Fruit fly (Drosophila melanogaster) whole organism, pupa: ENCODE results near the gene Takl1.

Source experiments
- CG10348 ChIP-seq: fragments of 200-800 bp; sonication (Bioruptor generic); IDR thresholded peaks from 2 replicates; pipeline ENCODE4 v1.3.6; 2022; ENCODE audit warnings: missing biosample characterization, missing genetic modification characterization
- CG12605 ChIP-seq: fragments of 200-800 bp; sonication (Bioruptor generic); IDR thresholded peaks from 2 replicates; pipeline ENCODE4 v1.3.6; 2022; ENCODE audit warnings: missing biosample characterization, missing genetic modification characterization
- CG13204 ChIP-seq: fragments of 200-800 bp; sonication (Bioruptor generic); optimal IDR thresholded peaks from 2 replicates; lab custom pipeline; 2018; ENCODE audit warnings: missing biosample characterization, mild to moderate bottlenecking, missing genetic modification characterization, moderate library complexity
- CG14655 ChIP-seq: fragments of 200-800 bp; sonication (Bioruptor generic); optimal IDR thresholded peaks from 3 replicates; lab custom pipeline; 2017; ENCODE audit warnings: mild to moderate bottlenecking, missing biosample characterization, missing genetic modification reagents, missing genetic modification characterization
- CG15710 ChIP-seq: fragments of 200-800 bp; sonication (Bioruptor generic); optimal IDR thresholded peaks from 2 replicates; lab custom pipeline; 2018; ENCODE audit warnings: missing biosample characterization, mild to moderate bottlenecking, missing genetic modification characterization, moderate library complexity
- CG17806 ChIP-seq: fragments of 200-800 bp; sonication (Bioruptor generic); optimal IDR thresholded peaks from 2 replicates; lab custom pipeline; 2018; ENCODE audit warnings: missing biosample characterization, mild to moderate bottlenecking, missing genetic modification characterization, moderate library complexity
- CG32121 ChIP-seq: fragments of 200-800 bp; sonication (Bioruptor generic); IDR thresholded peaks from 2 replicates; pipeline ENCODE4 v1.3.6; 2022; ENCODE audit warnings: missing biosample characterization, missing genetic modification characterization
- CG34367 ChIP-seq: fragments of 200-800 bp; sonication (Bioruptor generic); optimal IDR thresholded peaks from 2 replicates; lab custom pipeline; 2018; ENCODE audit warnings: missing biosample characterization, mild to moderate bottlenecking, missing genetic modification characterization
- CG4496 ChIP-seq: fragments of 200-800 bp; sonication (Bioruptor generic); IDR thresholded peaks from 3 replicates; pipeline ENCODE4 v1.3.6; 2022; ENCODE audit warnings: missing biosample characterization, missing genetic modification characterization
- CG8159 ChIP-seq: fragments of 200-800 bp; sonication (Bioruptor generic); optimal IDR thresholded peaks from 3 replicates; lab custom pipeline; 2018; ENCODE audit warnings: missing biosample characterization, mild to moderate bottlenecking, missing genetic modification characterization, moderate library complexity
- CG8301 ChIP-seq: fragments of 200-800 bp; sonication (Bioruptor generic); optimal IDR thresholded peaks from 2 replicates; lab custom pipeline; 2018; ENCODE audit warnings: missing biosample characterization, mild to moderate bottlenecking, missing genetic modification characterization
- CG9948 ChIP-seq: fragments of 200-800 bp; sonication (Bioruptor generic); optimal IDR thresholded peaks from 2 replicates; lab custom pipeline; 2018; ENCODE audit warnings: missing biosample characterization, mild to moderate bottlenecking, missing genetic modification characterization, moderate library complexity
- D1 ChIP-seq: fragments of 200-800 bp; sonication (Bioruptor generic); optimal IDR thresholded peaks from 2 replicates; lab custom pipeline; 2018; ENCODE audit warnings: missing biosample characterization, mild to moderate bottlenecking, missing genetic modification characterization, moderate library complexity
- EcR ChIP-seq: fragments of 200-800 bp; sonication (Bioruptor generic); optimal IDR thresholded peaks from 3 replicates; lab custom pipeline; 2019; ENCODE audit warnings: missing biosample characterization, missing genetic modification characterization, mild to moderate bottlenecking, moderate library complexity, missing genetic modification reagents
- Ets98B ChIP-seq: fragments of 200-800 bp; sonication (Bioruptor generic); IDR thresholded peaks from 2 replicates; pipeline ENCODE4 v1.3.6; 2022; ENCODE audit warnings: missing biosample characterization, missing genetic modification characterization
- Pif1A ChIP-seq: fragments of 200-800 bp; sonication (Bioruptor generic); optimal IDR thresholded peaks from 3 replicates; lab custom pipeline; 2016; ENCODE audit warnings: missing biosample characterization, missing genetic modification characterization
- Pif1B ChIP-seq: fragments of 200-800 bp; sonication (Bioruptor generic); optimal IDR thresholded peaks from 3 replicates; lab custom pipeline; 2016; ENCODE audit warnings: missing biosample characterization, missing genetic modification characterization
- Snoo ChIP-seq: fragments of 200-800 bp; sonication (Bioruptor generic); optimal IDR thresholded peaks from 3 replicates; lab custom pipeline; 2017; ENCODE audit warnings: missing biosample characterization, mild to moderate bottlenecking, missing genetic modification characterization, inconsistent platforms
- fd96Ca ChIP-seq: fragments of 200-800 bp; sonication (Bioruptor generic); IDR thresholded peaks from 3 replicates; pipeline ENCODE4 v1.3.6; 2022; ENCODE audit warnings: missing biosample characterization, missing genetic modification characterization
- gl ChIP-seq: fragments of 200-800 bp; sonication (Bioruptor generic); optimal IDR thresholded peaks from 2 replicates; lab custom pipeline; 2018; ENCODE audit warnings: missing biosample characterization, mild to moderate bottlenecking, missing genetic modification characterization
- rn ChIP-seq: fragments of 200-800 bp; sonication (Bioruptor generic); IDR thresholded peaks from 2 replicates; pipeline ENCODE4 v1.3.6; 2022; ENCODE audit warnings: missing biosample characterization, missing genetic modification characterization

Gene Takl1

DNA sequence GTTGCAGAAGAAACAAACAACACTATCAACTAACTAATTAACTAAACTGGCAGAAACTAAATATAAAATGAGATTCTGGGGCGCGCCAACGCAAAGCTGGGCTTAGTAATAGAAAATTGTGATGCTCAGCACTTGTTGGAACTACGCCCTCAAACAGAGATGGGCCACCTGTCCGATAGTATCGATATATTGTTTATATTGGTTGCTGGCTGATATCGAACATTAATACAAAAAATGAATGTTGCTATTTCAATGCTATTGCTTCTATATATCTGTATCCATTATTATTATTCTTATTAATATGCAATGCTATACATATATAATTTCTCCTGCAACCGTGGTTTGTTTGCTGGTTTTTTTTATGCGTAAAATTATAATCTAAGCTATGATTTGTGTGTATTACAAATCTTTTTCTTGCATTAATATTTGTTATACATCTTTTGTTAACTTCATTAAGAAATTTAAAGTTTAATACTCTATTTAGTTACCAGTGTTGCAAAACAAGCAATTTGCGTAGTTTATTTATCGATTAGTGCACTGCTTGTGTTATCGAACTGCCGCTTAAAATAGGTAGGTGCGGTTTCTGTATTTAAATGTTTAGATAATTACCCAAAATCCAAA is 10.1 kb downstream of the Takl1 start, which contains the start of gene CG31195:
TSS of gene CG31195 (minus strand) at position 195 of the 621 bp plus-strand sequence.
- no peak for TF ChIP-seq CG10348
- TF ChIP-seq CG4496 (GFP tag; lab: Robert Waterston, UW) = no peak
- TF ChIP-seq Ets98B (GFP tag; lab: Robert Waterston, UW) = no peak
- TF ChIP-seq Pif1A = no peak
- TF ChIP-seq CG17806 (tag; lab: Kevin White, UChicago) = no peak
- no peak for TF ChIP-seq CG32121 (GFP tag; lab: Robert Waterston, UW)
- TF ChIP-seq EcR = no peak
- no peak for TF ChIP-seq CG8301 (tag; lab: Kevin White, UChicago)
- TF ChIP-seq CG12605 (GFP tag; lab: Robert Waterston, UW) = no peak
- no peak for TF ChIP-seq CG34367 (tag; lab: Kevin White, UChicago)
- TF ChIP-seq CG9948 (tag; lab: Kevin White, UChicago) = no peak

dm6 chr3R:20756429-20756828 is 16.0 kb downstream of the Takl1 start, which contains the start of gene Syp:
Gene Syp, plus strand, starts transcription at chr3R:20756729.
- TF ChIP-seq CG17806 (tag; lab: Kevin White, UChicago) (no peak), D1 (tag; lab: Kevin White, UChicago) (no peak)

dm6 chr3R:20754991-20755390 is 17.4 kb downstream of the Takl1 start:
- no peak for TF ChIP-seq CG8301 (tag; lab: Kevin White, UChicago)
- TF ChIP-seq CG34367 (tag; lab: Kevin White, UChicago) = no peak
- no peak for TF ChIP-seq D1 (tag; lab: Kevin White, UChicago)
- no peak for TF ChIP-seq CG15710 (tag; lab: Kevin White, UChicago)
- no peak for TF ChIP-seq Pif1B (GFP tag; lab: Kevin White, UChicago)
- no peak for TF ChIP-seq CG13204
- TF ChIP-seq Ets98B (GFP tag; lab: Robert Waterston, UW) = no peak
- TF ChIP-seq CG12605 (GFP tag; lab: Robert Waterston, UW) = no peak
- no peak for TF ChIP-seq CG9948 (tag; lab: Kevin White, UChicago)
- TF ChIP-seq CG17806 (tag; lab: Kevin White, UChicago) = no peak
- no peak for TF ChIP-seq CG14655 (GFP tag; lab: Kevin White, UChicago)
- TF ChIP-seq fd96Ca = no peak

dm6 chr3R:20749536-20749935 is 22.9 kb downstream of the Takl1 start:
- no peak for TF ChIP-seq CG8159 (tag; lab: Kevin White, UChicago)
- TF ChIP-seq Pif1A = no peak
- no peak for TF ChIP-seq CG14655 (GFP tag; lab: Kevin White, UChicago)
- no peak for TF ChIP-seq rn (GFP tag; lab: Robert Waterston, UW)
- TF ChIP-seq CG10348 = no peak

- TF ChIP-seq Ets98B (GFP tag; lab: Robert Waterston, UW) (no peak), CG17806 (tag; lab: Kevin White, UChicago) (no peak), CG34367 (tag; lab: Kevin White, UChicago) (no peak), CG14655 (GFP tag; lab: Kevin White, UChicago) (no peak), CG8301 (tag; lab: Kevin White, UChicago) (no peak), CG15710 (tag; lab: Kevin White, UChicago) (no peak), EcR (no peak), CG10348 (no peak), CG32121 (GFP tag; lab: Robert Waterston, UW) (no peak), Pif1B (GFP tag; lab: Kevin White, UChicago) (no peak), rn (GFP tag; lab: Robert Waterston, UW) (no peak), CG12605 (GFP tag; lab: Robert Waterston, UW) (no peak), D1 (tag; lab: Kevin White, UChicago) (no peak), fd96Ca (no peak), Pif1A (no peak), CG13204 (no peak)
These were observed 23.4 kb downstream of the Takl1 start, which contains the start of gene Prosalpha4T1 for dm6 chr3R:20748974-20749373. Gene Prosalpha4T1, minus strand, starts transcription at chr3R:20749074.

DNA sequence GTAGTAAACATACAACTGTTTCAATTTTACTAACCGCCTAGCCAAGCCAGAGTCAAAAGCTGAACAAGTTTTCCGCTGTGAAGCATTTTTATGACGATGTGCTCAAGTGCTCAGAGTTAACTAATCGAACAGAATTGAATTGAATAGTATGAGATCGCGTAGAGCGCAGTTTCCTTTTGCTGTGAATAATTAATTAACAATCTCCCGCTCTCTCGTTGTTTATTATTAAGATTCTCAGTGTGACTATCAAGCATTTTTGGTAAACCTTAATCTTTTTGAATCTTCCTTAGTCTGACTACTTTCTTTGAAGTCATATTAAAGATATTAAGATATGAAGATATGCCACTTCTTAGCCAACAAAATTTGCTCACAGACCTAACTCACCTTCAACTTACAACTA is 27.2 kb downstream of the Takl1 start, which contains the start of gene CG31200:
TSS of gene CG31200 (minus strand) at position 101 of the 400 bp plus-strand sequence.
- TF ChIP-seq Snoo (tag; lab: Kevin White, UChicago) = no peak
- no peak for TF ChIP-seq CG9948 (tag; lab: Kevin White, UChicago)
- no peak for TF ChIP-seq D1 (tag; lab: Kevin White, UChicago)
- no peak for TF ChIP-seq rn (GFP tag; lab: Robert Waterston, UW)
- no peak for TF ChIP-seq gl (tag; lab: Kevin White, UChicago)
- no peak for TF ChIP-seq fd96Ca
- TF ChIP-seq CG34367 (tag; lab: Kevin White, UChicago) = no peak
- TF ChIP-seq CG4496 (GFP tag; lab: Robert Waterston, UW) = no peak
- no peak for TF ChIP-seq CG8301 (tag; lab: Kevin White, UChicago)
- no peak for TF ChIP-seq CG15710 (tag; lab: Kevin White, UChicago)
- TF ChIP-seq CG8159 (tag; lab: Kevin White, UChicago) = no peak
- no peak for TF ChIP-seq CG13204
- TF ChIP-seq Pif1A = no peak
- TF ChIP-seq EcR = no peak
